Worm (Caenorhabditis elegans) whole organism, mixed stage, embryonic: ENCODE data around the gene Y73B6BL.47.

Experiments
- M03D4.4 ChIP-seq: sonication (generic microtip); optimal IDR thresholded peaks from 2 replicates; lab custom pipeline; 2017; ENCODE audit warnings: mild to moderate bottlenecking, missing genetic modification characterization, missing compliant biosample characterization
- bed-3 ChIP-seq: fragments of 200-800 bp; sonication (Bioruptor generic); optimal IDR thresholded peaks from 3 replicates; lab custom pipeline; 2018; ENCODE audit warnings: mild to moderate bottlenecking, missing genetic modification characterization, moderate library complexity, missing compliant biosample characterization
- blmp-1 ChIP-seq: fragments of 150-350 bp; optimal IDR thresholded peaks from 2 replicates; lab custom pipeline; 2014; ENCODE audit warnings: missing biosample characterization, missing genetic modification characterization
- ceh-39 ChIP-seq: fragments of 150-350 bp; optimal IDR thresholded peaks from 2 replicates; lab custom pipeline; 2014; ENCODE audit warnings: missing biosample characterization, missing genetic modification characterization
- ceh-43 ChIP-seq: fragments of 200-800 bp; sonication (Bioruptor generic); optimal IDR thresholded peaks from 2 replicates; lab custom pipeline; 2018; ENCODE audit warnings: mild to moderate bottlenecking, missing genetic modification characterization, moderate library complexity, missing compliant biosample characterization
- ceh-83 ChIP-seq: fragments of 200-800 bp; sonication (Bioruptor generic); optimal IDR thresholded peaks from 2 replicates; lab custom pipeline; 2018; ENCODE audit warnings: mild to moderate bottlenecking, missing genetic modification characterization, missing compliant biosample characterization
- ces-1 ChIP-seq: fragments of 150-350 bp; optimal IDR thresholded peaks from 2 replicates; lab custom pipeline; 2014; ENCODE audit warnings: missing biosample characterization, missing genetic modification reagents, missing genetic modification characterization
- drap-1 ChIP-seq: fragments of 200-800 bp; sonication (Bioruptor generic); optimal IDR thresholded peaks from 3 replicates; lab custom pipeline; 2018; ENCODE audit warnings: mild to moderate bottlenecking, missing genetic modification characterization, missing compliant biosample characterization
- elt-1 ChIP-seq: sonication (generic microtip); optimal IDR thresholded peaks from 2 replicates; lab custom pipeline; 2017; ENCODE audit warnings: missing genetic modification characterization, mild to moderate bottlenecking, missing compliant biosample characterization, antibody characterized with exemption, moderate library complexity, borderline replicate concordance; ENCODE audit not compliant: insufficient read depth
- elt-3 ChIP-seq: fragments of 150-350 bp; optimal IDR thresholded peaks from 2 replicates; lab custom pipeline; 2014; ENCODE audit warnings: missing biosample characterization, missing genetic modification characterization
- ham-2 ChIP-seq: fragments of 200-800 bp; sonication (Bioruptor generic); optimal IDR thresholded peaks from 2 replicates; lab custom pipeline; 2018; ENCODE audit warnings: mild to moderate bottlenecking, missing genetic modification characterization, missing compliant biosample characterization
- lin-13 ChIP-seq: fragments of 150-350 bp; optimal IDR thresholded peaks from 2 replicates; lab custom pipeline; 2014; ENCODE audit warnings: missing biosample characterization, missing genetic modification characterization
- lin-32 ChIP-seq: fragments of 200-800 bp; sonication (Bioruptor generic); optimal IDR thresholded peaks from 2 replicates; lab custom pipeline; 2018; ENCODE audit warnings: mild to moderate bottlenecking, missing genetic modification characterization, missing compliant biosample characterization
- mab-5 ChIP-seq: fragments of 150-350 bp; optimal IDR thresholded peaks from 2 replicates; lab custom pipeline; 2014; ENCODE audit warnings: missing biosample characterization, missing genetic modification characterization
- mls-2 ChIP-seq: sonication (generic microtip); optimal IDR thresholded peaks from 2 replicates; lab custom pipeline; 2016; ENCODE audit warnings: mild to moderate bottlenecking, missing genetic modification characterization, moderate library complexity, missing compliant biosample characterization
- nhr-12 ChIP-seq: fragments of 150-350 bp; optimal IDR thresholded peaks from 2 replicates; lab custom pipeline; 2014; ENCODE audit warnings: missing biosample characterization, missing genetic modification characterization
- sem-2 ChIP-seq: fragments of 200-800 bp; sonication (Bioruptor generic); optimal IDR thresholded peaks from 2 replicates; lab custom pipeline; 2018; ENCODE audit warnings: mild to moderate bottlenecking, missing genetic modification characterization, missing compliant biosample characterization
- sptf-1 ChIP-seq: sonication (generic microtip); optimal IDR thresholded peaks from 2 replicates; lab custom pipeline; 2017; ENCODE audit warnings: mild to moderate bottlenecking, missing genetic modification characterization, moderate library complexity, missing compliant biosample characterization
- tbx-8 ChIP-seq: fragments of 200-800 bp; sonication (Bioruptor generic); optimal IDR thresholded peaks from 2 replicates; lab custom pipeline; 2018; ENCODE audit warnings: mild to moderate bottlenecking, missing genetic modification characterization, moderate library complexity, missing compliant biosample characterization
- unc-39 ChIP-seq: fragments of 150-350 bp; optimal IDR thresholded peaks from 2 replicates; lab custom pipeline; 2014; ENCODE audit warnings: missing biosample characterization, missing genetic modification characterization
- zip-8 ChIP-seq: fragments of 150-350 bp; optimal IDR thresholded peaks from 2 replicates; lab custom pipeline; 2014; ENCODE audit warnings: missing biosample characterization, missing genetic modification characterization

The Y73B6BL.47 gene

DNA sequence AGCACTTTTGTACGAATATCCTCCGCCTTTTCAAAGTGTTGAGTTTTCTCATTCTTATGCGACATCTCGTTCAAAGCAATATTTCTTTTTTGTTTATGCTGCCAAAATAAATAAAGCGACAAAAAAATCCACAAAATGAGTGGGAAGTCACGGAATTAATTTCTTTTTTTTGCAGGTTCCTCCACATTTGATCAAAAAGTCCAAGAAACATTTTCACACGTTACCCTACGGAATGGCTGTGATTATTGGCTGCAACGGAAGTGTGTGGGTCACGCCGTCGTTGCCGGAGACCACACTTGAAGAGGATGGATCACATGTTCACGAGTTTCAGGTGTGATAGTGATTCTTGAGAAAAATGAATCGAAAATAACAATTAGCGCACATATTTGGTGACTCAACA lies 54.8 kb downstream of the Y73B6BL.47 start, which contains the start of gene Y73B6BL.22:
Y73B6BL.22 (minus strand) TSS at position 101 of the 400 bp plus-strand sequence.
- no peak for TF ChIP-seq blmp-1 (tag; lab: Kevin White, UChicago)
- no peak for TF ChIP-seq elt-3 (tag; lab: Kevin White, UChicago)
- TF ChIP-seq bed-3 (GFP tag; lab: Kevin White, UChicago): no peak
- TF ChIP-seq M03D4.4 (tag; lab: Kevin White, UChicago): no peak
- TF ChIP-seq sem-2: no peak
- TF ChIP-seq tbx-8 (GFP tag; lab: Kevin White, UChicago): no peak
- TF ChIP-seq sptf-1 (tag; lab: Kevin White, UChicago): no peak
- no peak for TF ChIP-seq ces-1 (GFP tag; lab: Kevin White, UChicago)
- no peak for TF ChIP-seq lin-32 (GFP tag; lab: Kevin White, UChicago)
- no peak for TF ChIP-seq mls-2 (tag; lab: Kevin White, UChicago)
- no peak for TF ChIP-seq mab-5 (tag; lab: Kevin White, UChicago)
- no peak for TF ChIP-seq unc-39
- TF ChIP-seq drap-1 (GFP tag; lab: Kevin White, UChicago): no peak
- no peak for TF ChIP-seq ham-2
- no peak for TF ChIP-seq zip-8 (tag; lab: Kevin White, UChicago)
- TF ChIP-seq nhr-12: no peak
- no peak for TF ChIP-seq lin-13 (tag; lab: Kevin White, UChicago)

DNA sequence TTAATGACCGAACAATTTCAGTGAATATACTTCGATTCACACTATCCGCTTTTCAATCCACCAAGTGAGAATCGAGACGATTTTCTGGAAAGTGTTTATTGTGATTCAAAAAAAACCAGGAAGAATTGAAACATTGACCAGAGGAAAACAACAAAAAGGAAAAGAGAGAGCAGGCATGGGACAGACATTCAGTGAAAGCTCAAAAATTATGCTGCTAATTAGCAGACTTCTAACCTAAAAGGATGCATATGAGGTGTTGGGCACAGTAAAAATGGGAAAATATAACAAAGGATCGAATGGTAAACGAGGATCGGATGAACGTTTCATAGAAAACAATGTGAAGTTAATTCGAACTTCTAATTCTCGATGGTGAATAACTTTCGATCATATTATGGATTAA lies 55.8 kb downstream of the Y73B6BL.47 start:
- no peak for TF ChIP-seq mab-5 (tag; lab: Kevin White, UChicago)
- no peak for TF ChIP-seq bed-3 (GFP tag; lab: Kevin White, UChicago)
- TF ChIP-seq lin-32 (GFP tag; lab: Kevin White, UChicago): no peak
- no peak for TF ChIP-seq ceh-39 (tag; lab: Kevin White, UChicago)
- no peak for TF ChIP-seq ceh-83 (GFP tag; lab: Kevin White, UChicago)
- no peak for TF ChIP-seq tbx-8 (GFP tag; lab: Kevin White, UChicago)
- no peak for TF ChIP-seq ceh-43 (GFP tag; lab: Kevin White, UChicago)
- TF ChIP-seq elt-1: no peak
